Worm (Caenorhabditis elegans) whole organism, L2 larva: ENCODE data around the gene K05D4.9.

Experiments
- Y55F3AM.14 ChIP-seq: fragments of 200-800 bp; sonication (Bioruptor generic); optimal IDR thresholded peaks from 2 replicates; lab custom pipeline; 2018; ENCODE audit warnings: mild to moderate bottlenecking, missing genetic modification characterization, missing compliant biosample characterization
- aly-2 ChIP-seq: fragments of 150-350 bp; optimal IDR thresholded peaks from 2 replicates; lab custom pipeline; 2014; ENCODE audit warnings: missing biosample characterization, missing genetic modification characterization
- ama-1 ChIP-seq: fragments of 150-350 bp; optimal IDR thresholded peaks from 2 replicates; lab custom pipeline; 2018; ENCODE audit warnings: inconsistent platforms
- blmp-1 ChIP-seq: sonication (generic microtip); optimal IDR thresholded peaks from 2 replicates; lab custom pipeline; 2017; ENCODE audit warnings: missing genetic modification characterization, mild to moderate bottlenecking, missing compliant biosample characterization, antibody characterized with exemption, moderate library complexity; ENCODE audit not compliant: insufficient read depth
- egl-27 ChIP-seq: sonication (generic microtip); optimal IDR thresholded peaks from 3 replicates; lab custom pipeline; 2017; ENCODE audit warnings: missing biosample characterization, missing genetic modification reagents, missing genetic modification characterization
- lin-11 ChIP-seq: fragments of 150-350 bp; sonication (generic microtip); optimal IDR thresholded peaks from 2 replicates; lab custom pipeline; 2014; ENCODE audit warnings: missing biosample characterization, missing genetic modification characterization, inconsistent platforms, mixed read lengths
- lin-39 ChIP-seq: fragments of 150-350 bp; optimal IDR thresholded peaks from 2 replicates; lab custom pipeline; 2014; ENCODE audit warnings: missing biosample characterization, missing genetic modification reagents, missing genetic modification characterization
- nhr-11 ChIP-seq: fragments of 150-350 bp; optimal IDR thresholded peaks from 2 replicates; lab custom pipeline; 2014; ENCODE audit warnings: missing biosample characterization, missing genetic modification characterization
- nhr-12 ChIP-seq: fragments of 150-350 bp; optimal IDR thresholded peaks from 2 replicates; lab custom pipeline; 2014; ENCODE audit warnings: missing biosample characterization, missing genetic modification characterization
- nhr-6 ChIP-seq: fragments of 150-350 bp; optimal IDR thresholded peaks from 2 replicates; lab custom pipeline; 2014; ENCODE audit warnings: missing biosample characterization, missing genetic modification characterization
- skn-1 ChIP-seq: sonication (generic microtip); optimal IDR thresholded peaks from 2 replicates; lab custom pipeline; 2017; ENCODE audit warnings: missing biosample characterization, missing genetic modification characterization
- sma-9 ChIP-seq, 2 experiments: fragments of 150-350 bp in 1 of 2; sonication (generic microtip) in 1 of 2; optimal IDR thresholded peaks; 2 replicates each; lab custom pipeline; 2014 to 2016; ENCODE audit warnings: missing genetic modification characterization in 2 of 2, mild to moderate bottlenecking in 1 of 2, missing biosample characterization in 1 of 2, missing compliant biosample characterization in 1 of 2, missing genetic modification reagents in 1 of 2, moderate library complexity in 1 of 2
- unc-39 ChIP-seq: fragments of 150-350 bp; optimal IDR thresholded peaks from 2 replicates; lab custom pipeline; 2014; ENCODE audit warnings: missing biosample characterization, missing genetic modification characterization
- ztf-11 ChIP-seq: sonication (generic microtip); optimal IDR thresholded peaks from 2 replicates; lab custom pipeline; 2017; ENCODE audit warnings: missing biosample characterization, missing genetic modification characterization

DNA sequence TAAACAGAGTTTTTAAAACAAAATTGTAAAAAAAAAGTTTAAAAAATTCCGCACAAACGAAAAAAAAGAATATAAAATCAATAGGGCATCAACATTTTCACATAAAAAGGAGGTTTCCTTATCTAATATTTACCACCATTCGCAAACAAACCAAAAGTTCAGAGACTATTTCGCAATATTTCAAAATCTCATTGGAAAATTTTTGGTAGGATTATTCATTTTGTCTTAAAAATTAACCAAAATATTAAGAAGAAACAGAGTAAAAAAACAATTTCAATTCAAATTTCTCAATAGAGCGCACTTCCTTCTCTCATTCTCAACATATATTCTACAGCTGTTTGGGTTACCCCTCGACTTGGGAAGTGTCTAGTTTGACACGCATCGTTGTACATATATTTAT lies 11.5 kb downstream of the K05D4.9 start:
- TF ChIP-seq nhr-11 (tag; lab: Kevin White, UChicago) (no peak), nhr-12 (tag; lab: Kevin White, UChicago) (no peak), ztf-11 (no peak), ama-1 (lab: Kevin White, UChicago) (no peak), nhr-6 (tag; lab: Kevin White, UChicago) (no peak), Y55F3AM.14 (GFP tag; lab: Kevin White, UChicago) (no peak), aly-2 (tag; lab: Kevin White, UChicago) (no peak), unc-39 (tag; lab: Kevin White, UChicago) (no peak), blmp-1 (tag; lab: Kevin White, UChicago) (no peak), skn-1 (tag; lab: Kevin White, UChicago) (no peak), egl-27 (tag; lab: Kevin White, UChicago) (no peak), sma-9 (GFP tag; optimal IDR thresholded peaks at IDR 0.05; lab: Kevin White, UChicago) (no peak), sma-9 (tag; optimal IDR thresholded peaks at IDR 0.05; lab: Kevin White, UChicago) (no peak), lin-39 (tag; lab: Kevin White, UChicago) (no peak), lin-11 (tag; lab: Kevin White, UChicago) (no peak)
